Fruit fly (Drosophila melanogaster) whole organism, embryonic: ENCODE results near the gene CG15894.

Experiments
- ATbp ChIP-seq: fragments of 200-800 bp; sonication (Bioruptor generic); optimal IDR thresholded peaks from 2 replicates; lab custom pipeline; 2017; ENCODE audit warnings: missing biosample characterization, mild to moderate bottlenecking, missing genetic modification characterization, missing genetic modification reagents
- Antp ChIP-seq: fragments of 200-800 bp; sonication (Bioruptor generic); optimal IDR thresholded peaks from 3 replicates; lab custom pipeline; 2016; ENCODE audit warnings: missing biosample characterization, missing genetic modification characterization
- B-H2 ChIP-seq: fragments of 200-800 bp; sonication (Bioruptor generic); optimal IDR thresholded peaks from 2 replicates; lab custom pipeline; 2018; ENCODE audit warnings: missing biosample characterization, mild to moderate bottlenecking, missing genetic modification characterization
- Blimp-1 ChIP-seq: fragments of 200-800 bp; sonication (Bioruptor generic); optimal IDR thresholded peaks from 3 replicates; lab custom pipeline; 2018; ENCODE audit warnings: missing biosample characterization, missing genetic modification characterization, mild to moderate bottlenecking, moderate library complexity, missing genetic modification reagents
- CG10979 ChIP-seq: fragments of 200-800 bp; sonication (Bioruptor generic); optimal IDR thresholded peaks from 2 replicates; lab custom pipeline; 2018; ENCODE audit warnings: missing biosample characterization, mild to moderate bottlenecking, missing genetic modification characterization, moderate library complexity
- CG11504 ChIP-seq: fragments of 200-800 bp; sonication (Bioruptor generic); optimal IDR thresholded peaks from 3 replicates; lab custom pipeline; 2019; ENCODE audit warnings: missing biosample characterization, mild to moderate bottlenecking, missing genetic modification characterization, moderate library complexity
- CG11696 ChIP-seq: fragments of 200-800 bp; sonication (Bioruptor generic); IDR thresholded peaks from 2 replicates; pipeline ENCODE4 v1.3.6; 2022; ENCODE audit warnings: missing biosample characterization, missing genetic modification characterization
- CG12071 ChIP-seq: fragments of 200-800 bp; sonication (Bioruptor generic); optimal IDR thresholded peaks from 3 replicates; lab custom pipeline; 2018; ENCODE audit warnings: missing biosample characterization, mild to moderate bottlenecking, missing genetic modification characterization
- CG12104 ChIP-seq: fragments of 200-800 bp; sonication (Bioruptor generic); optimal IDR thresholded peaks from 3 replicates; lab custom pipeline; 2016; ENCODE audit warnings: missing biosample characterization, missing genetic modification characterization
- CG12391 ChIP-seq: fragments of 200-800 bp; sonication (Bioruptor generic); optimal IDR thresholded peaks from 3 replicates; lab custom pipeline; 2018; ENCODE audit warnings: missing biosample characterization, mild to moderate bottlenecking, missing genetic modification characterization, moderate library complexity
- CG14710 ChIP-seq: fragments of 200-800 bp; sonication (Bioruptor generic); optimal IDR thresholded peaks from 3 replicates; lab custom pipeline; 2019; ENCODE audit warnings: missing biosample characterization, mild to moderate bottlenecking, missing genetic modification characterization, moderate library complexity
- CG1603 ChIP-seq: fragments of 200-800 bp; sonication (Bioruptor generic); optimal IDR thresholded peaks from 2 replicates; lab custom pipeline; 2019; ENCODE audit warnings: missing biosample characterization, mild to moderate bottlenecking, missing genetic modification characterization, moderate library complexity
- CG16813 ChIP-seq: fragments of 200-800 bp; sonication (Bioruptor generic); IDR thresholded peaks from 3 replicates; pipeline ENCODE4 v1.3.6; 2022; ENCODE audit warnings: missing biosample characterization, missing genetic modification characterization; ENCODE audit not compliant: partially characterized antibody
- CG16815 ChIP-seq: fragments of 200-800 bp; sonication (Bioruptor generic); optimal IDR thresholded peaks from 3 replicates; lab custom pipeline; 2017; ENCODE audit warnings: missing biosample characterization, mild to moderate bottlenecking, missing genetic modification characterization
- CG18262 ChIP-seq: fragments of 200-800 bp; optimal IDR thresholded peaks from 3 replicates; lab custom pipeline; 2019; ENCODE audit warnings: missing biosample characterization, mild to moderate bottlenecking, missing genetic modification characterization, moderate library complexity
- CG18476 ChIP-seq: fragments of 200-800 bp; sonication (Bioruptor generic); optimal IDR thresholded peaks from 2 replicates; lab custom pipeline; 2016; ENCODE audit warnings: missing biosample characterization, mild to moderate bottlenecking, missing genetic modification characterization
- CG2120 ChIP-seq: fragments of 200-800 bp; sonication (Bioruptor generic); optimal IDR thresholded peaks from 3 replicates; lab custom pipeline; 2016; ENCODE audit warnings: missing biosample characterization, missing genetic modification characterization
- CG34224 ChIP-seq: fragments of 200-800 bp; sonication (Bioruptor generic); IDR thresholded peaks from 3 replicates; pipeline ENCODE4 v1.3.6; 2022; ENCODE audit warnings: missing biosample characterization, missing genetic modification characterization; ENCODE audit not compliant: partially characterized antibody
- CG3995 ChIP-seq: fragments of 200-800 bp; sonication (Bioruptor generic); optimal IDR thresholded peaks from 3 replicates; lab custom pipeline; 2016; ENCODE audit warnings: missing biosample characterization, missing genetic modification characterization
- CG4820 ChIP-seq: fragments of 200-800 bp; sonication (Bioruptor generic); optimal IDR thresholded peaks from 3 replicates; lab custom pipeline; 2016; ENCODE audit warnings: missing biosample characterization, missing genetic modification characterization
- CG6254 ChIP-seq: fragments of 200-800 bp; sonication (Bioruptor generic); optimal IDR thresholded peaks from 3 replicates; lab custom pipeline; 2017; ENCODE audit warnings: mild to moderate bottlenecking, missing biosample characterization, missing genetic modification reagents, missing genetic modification characterization
- CG7357 ChIP-seq: fragments of 200-800 bp; sonication (Bioruptor generic); IDR thresholded peaks from 3 replicates; pipeline ENCODE4 v1.3.6; 2022; ENCODE audit warnings: missing biosample characterization, missing genetic modification characterization
- CG7372 ChIP-seq: fragments of 200-800 bp; sonication (Bioruptor generic); IDR thresholded peaks from 2 replicates; pipeline ENCODE4 v1.3.6; 2022; ENCODE audit warnings: missing biosample characterization, missing genetic modification characterization
- CG8765 ChIP-seq: fragments of 200-800 bp; sonication (Bioruptor generic); IDR thresholded peaks from 2 replicates; pipeline ENCODE4 v1.3.6; 2022; ENCODE audit warnings: missing biosample characterization, missing genetic modification characterization
- CG8944 ChIP-seq: fragments of 200-800 bp; sonication (Bioruptor generic); optimal IDR thresholded peaks from 3 replicates; lab custom pipeline; 2016; ENCODE audit warnings: missing biosample characterization, missing genetic modification characterization
- CG9932 ChIP-seq: fragments of 200-800 bp; sonication (Bioruptor generic); IDR thresholded peaks from 2 replicates; pipeline ENCODE4 v1.3.6; 2022; ENCODE audit warnings: missing biosample characterization, missing genetic modification characterization
- Chrac-16 ChIP-seq: fragments of 200-800 bp; sonication (Bioruptor generic); optimal IDR thresholded peaks from 3 replicates; lab custom pipeline; 2016; ENCODE audit warnings: missing biosample characterization, missing genetic modification characterization
- HmgZ ChIP-seq: fragments of 200-800 bp; sonication (Bioruptor generic); optimal IDR thresholded peaks from 2 replicates; lab custom pipeline; 2018; ENCODE audit warnings: missing biosample characterization, mild to moderate bottlenecking, missing genetic modification characterization
- Hr39 ChIP-seq: fragments of >200 bp; optimal IDR thresholded peaks from 2 replicates; lab custom pipeline; 2017
- Hr51 ChIP-seq, 2 experiments: fragments of 200-800 bp; sonication (Bioruptor generic); optimal IDR thresholded peaks; 2 replicates in 1 of 2; 3 replicates in 1 of 2; lab custom pipeline; 2016 to 2018; ENCODE audit warnings: missing biosample characterization in 2 of 2, missing genetic modification characterization in 2 of 2, mild to moderate bottlenecking in 1 of 2, moderate library complexity in 1 of 2
- Max ChIP-seq: fragments of 200-800 bp; sonication (Bioruptor generic); optimal IDR thresholded peaks from 2 replicates; lab custom pipeline; 2016; ENCODE audit warnings: missing biosample characterization, mild to moderate bottlenecking, missing genetic modification characterization
- Med ChIP-seq: fragments of 200-800 bp; sonication (Bioruptor generic); peaks from one replicate; lab custom pipeline; 2016; ENCODE audit warnings: missing biosample characterization, missing genetic modification characterization, mild to moderate bottlenecking, inconsistent platforms, moderate library complexity
- Sox102F ChIP-seq: fragments of 200-800 bp; sonication (Bioruptor generic); optimal IDR thresholded peaks from 2 replicates; lab custom pipeline; 2018; ENCODE audit warnings: missing biosample characterization, mild to moderate bottlenecking, missing genetic modification characterization, moderate library complexity
- Ssrp ChIP-seq: fragments of 200-800 bp; sonication (Bioruptor generic); optimal IDR thresholded peaks from 2 replicates; lab custom pipeline; 2018; ENCODE audit warnings: missing biosample characterization, mild to moderate bottlenecking, missing genetic modification characterization, moderate library complexity
- Stat92E ChIP-seq, 3 experiments: fragments of >200 bp in 2 of 3; fragments of 200-800 bp in 1 of 3; sonication (Bioruptor generic) in 1 of 3; optimal IDR thresholded peaks; 2 replicates each; lab custom pipeline; 2017 to 2019; ENCODE audit warnings: missing biosample characterization in 3 of 3, missing genetic modification characterization in 3 of 3, mild to moderate bottlenecking in 1 of 3, moderate library complexity in 1 of 3
- chif ChIP-seq, 2 experiments: fragments of 200-800 bp; sonication (Bioruptor generic); optimal IDR thresholded peaks; 3 replicates each; lab custom pipeline; 2016; ENCODE audit warnings: missing biosample characterization in 2 of 2, missing genetic modification characterization in 2 of 2
- cwo ChIP-seq: fragments of 200-800 bp; sonication (Bioruptor generic); optimal IDR thresholded peaks from 3 replicates; lab custom pipeline; 2017; ENCODE audit warnings: missing biosample characterization, missing genetic modification characterization, mild to moderate bottlenecking, moderate library complexity, missing genetic modification reagents
- da ChIP-seq: fragments of 200-800 bp; sonication (Bioruptor generic); optimal IDR thresholded peaks from 2 replicates; lab custom pipeline; 2016; ENCODE audit warnings: missing biosample characterization, missing genetic modification characterization
- ems ChIP-seq: fragments of 200-800 bp; sonication (Bioruptor generic); optimal IDR thresholded peaks from 3 replicates; lab custom pipeline; 2016; ENCODE audit warnings: missing biosample characterization, missing genetic modification characterization
- gem ChIP-seq: fragments of 200-800 bp; sonication (Bioruptor generic); optimal IDR thresholded peaks from 2 replicates; lab custom pipeline; 2019; ENCODE audit warnings: missing biosample characterization, mild to moderate bottlenecking, missing genetic modification characterization, moderate library complexity
- hkb ChIP-seq, 2 experiments: fragments of 200-800 bp in 1 of 2; fragments of >200 bp in 1 of 2; sonication (Bioruptor generic) in 1 of 2; IDR thresholded peaks in 1 of 2; optimal IDR thresholded peaks in 1 of 2; 2 replicates each; pipeline versions ENCODE4 v1.3.6 to Lab custom; 2017 to 2022; ENCODE audit warnings: missing biosample characterization in 1 of 2, missing genetic modification characterization in 1 of 2
- org-1 ChIP-seq: fragments of 200-800 bp; sonication (Bioruptor generic); optimal IDR thresholded peaks from 2 replicates; lab custom pipeline; 2017; ENCODE audit warnings: missing biosample characterization, missing genetic modification characterization
- otp ChIP-seq: fragments of 200-800 bp; sonication (Bioruptor generic); IDR thresholded peaks from 3 replicates; pipeline ENCODE4, ENCODE4 v1.3.6; 2022; ENCODE audit warnings: missing biosample characterization, missing genetic modification characterization
- sima ChIP-seq: fragments of 200-800 bp; sonication (Bioruptor generic); optimal IDR thresholded peaks from 2 replicates; lab custom pipeline; 2016; ENCODE audit warnings: missing biosample characterization, missing genetic modification characterization
- slp2 ChIP-seq: fragments of 200-800 bp; sonication (Bioruptor generic); optimal IDR thresholded peaks from 2 replicates; lab custom pipeline; 2016; ENCODE audit warnings: missing biosample characterization, missing genetic modification characterization
- sqz ChIP-seq: fragments of 200-800 bp; sonication (Bioruptor generic); optimal IDR thresholded peaks from 3 replicates; lab custom pipeline; 2018; ENCODE audit warnings: missing biosample characterization, mild to moderate bottlenecking, missing genetic modification characterization
- tna ChIP-seq: fragments of 200-800 bp; sonication (Bioruptor generic); IDR thresholded peaks from 2 replicates; pipeline ENCODE4 v1.3.6; 2022; ENCODE audit warnings: missing biosample characterization, missing genetic modification characterization; ENCODE audit not compliant: partially characterized antibody
- toy ChIP-seq: fragments of 200-800 bp; sonication (Bioruptor generic); IDR thresholded peaks from 2 replicates; pipeline ENCODE4 v1.3.6; 2022; ENCODE audit warnings: missing biosample characterization, missing genetic modification characterization
- unc-4 ChIP-seq: fragments of 200-800 bp; sonication (Bioruptor generic); IDR thresholded peaks from 2 replicates; pipeline ENCODE4 v1.3.6; 2022; ENCODE audit warnings: missing biosample characterization, missing genetic modification characterization; ENCODE audit not compliant: partially characterized antibody
- vvl ChIP-seq: fragments of 200-800 bp; sonication (Bioruptor generic); IDR thresholded peaks from 2 replicates; pipeline ENCODE4 v1.3.6; 2022; ENCODE audit warnings: missing biosample characterization, missing genetic modification characterization

The CG15894 gene

dm6 chrX:6303196-6303595 is 5.8 kb upstream of the CG15894 start:
- TF ChIP-seq CG9932 (GFP tag; lab: Robert Waterston, UW), result no peak
- peak; percentile 29 for TF ChIP-seq CG11504 (tag; lab: Kevin White, UChicago)
- no peak for TF ChIP-seq HmgZ (tag; lab: Kevin White, UChicago)
- no peak for TF ChIP-seq sqz (GFP tag; lab: Kevin White, UChicago)
- TF ChIP-seq CG7357 (GFP tag; lab: Robert Waterston, UW), result no peak
- no peak for TF ChIP-seq B-H2
- TF ChIP-seq CG8765 (GFP tag; lab: Robert Waterston, UW), result no peak
- TF ChIP-seq Blimp-1, result no peak
- peak; percentile 22; the same call in 1 of the 2 replicates for TF ChIP-seq vvl (GFP tag; lab: Robert Waterston, UW)
- TF ChIP-seq chif (GFP tag; optimal IDR thresholded peaks at IDR 0.05; lab: Kevin White, UChicago), result no peak
- TF ChIP-seq otp (GFP tag; lab: Robert Waterston, UW), result no peak
- no peak for TF ChIP-seq CG8944 (GFP tag; lab: Kevin White, UChicago)
- no peak for TF ChIP-seq sima (GFP tag; lab: Kevin White, UChicago)
- TF ChIP-seq CG16813, result no peak
- TF ChIP-seq CG12391 (tag; lab: Kevin White, UChicago), result peak; percentile 3
- TF ChIP-seq CG12071 (GFP tag; lab: Kevin White, UChicago), result no peak
- TF ChIP-seq toy (GFP tag; lab: Robert Waterston, UW), result no peak
- TF ChIP-seq CG11696 (GFP tag; lab: Robert Waterston, UW), result no peak
- TF ChIP-seq CG7372 (GFP tag; lab: Robert Waterston, UW), result no peak
- TF ChIP-seq ATbp (GFP tag; lab: Kevin White, UChicago), result no peak
- no peak for TF ChIP-seq da (GFP tag; lab: Kevin White, UChicago)
- no peak for TF ChIP-seq ems (GFP tag; lab: Kevin White, UChicago)
- TF ChIP-seq Stat92E (GFP tag; optimal IDR thresholded peaks at IDR 0.05; lab: Kevin White, UChicago), result no peak
- no peak for TF ChIP-seq CG12104 (GFP tag; lab: Kevin White, UChicago)
- no peak for TF ChIP-seq CG16815 (GFP tag; lab: Kevin White, UChicago)
- TF ChIP-seq CG6254 (GFP tag; lab: Kevin White, UChicago), result no peak
- TF ChIP-seq org-1, result no peak
- TF ChIP-seq CG2120 (GFP tag; lab: Kevin White, UChicago), result peak; percentile 20
- TF ChIP-seq CG10979, result no peak
- no peak for TF ChIP-seq Ssrp (tag; lab: Kevin White, UChicago)
- TF ChIP-seq Antp (GFP tag; lab: Kevin White, UChicago), result no peak
- no peak for TF ChIP-seq hkb (optimal IDR thresholded peaks at IDR 0.05; lab: Kevin White, UChicago)
- no peak for TF ChIP-seq hkb (GFP tag; IDR thresholded peaks at IDR 0.05; lab: Robert Waterston, UW)
- TF ChIP-seq slp2 (GFP tag; lab: Kevin White, UChicago), result no peak
- TF ChIP-seq gem (tag; lab: Kevin White, UChicago), result no peak
- TF ChIP-seq CG18262, result no peak
- no peak for TF ChIP-seq Hr39 (lab: Kevin White, UChicago)
- no peak for TF ChIP-seq CG4820 (GFP tag; lab: Kevin White, UChicago)
- TF ChIP-seq CG1603 (tag; lab: Kevin White, UChicago), result no peak
- no peak for TF ChIP-seq cwo
- no peak for TF ChIP-seq unc-4 (GFP tag; lab: Robert Waterston, UW)
- TF ChIP-seq CG14710 (tag; lab: Kevin White, UChicago), result no peak
- no peak for TF ChIP-seq tna (GFP tag; lab: Robert Waterston, UW)
- no peak for TF ChIP-seq CG3995
- no peak for TF ChIP-seq Sox102F (GFP tag; lab: Kevin White, UChicago)
- no peak for TF ChIP-seq Chrac-16 (GFP tag; lab: Kevin White, UChicago)
- peak; percentile 37 for TF ChIP-seq Med
- no peak for TF ChIP-seq CG18476 (GFP tag; lab: Kevin White, UChicago)
- TF ChIP-seq CG34224 (GFP tag; lab: Robert Waterston, UW), result no peak
- TF ChIP-seq Hr51 (GFP tag; optimal IDR thresholded peaks at IDR 0.05; lab: Kevin White, UChicago), result peak in 1 of 2 experiments; percentile 20
- TF ChIP-seq Max (GFP tag; lab: Kevin White, UChicago), result no peak
